Worm (Caenorhabditis elegans) whole organism, young adult: ENCODE data around the gene Y67D8C.6.

Experiments used
- C06A6.2 ChIP-seq: fragments of 200-800 bp; sonication (Bioruptor generic); conservative IDR thresholded peaks from 2 replicates; pipeline ENCODE4 v1.3.6; 2022; ENCODE audit warnings: missing genetic modification characterization, missing compliant biosample characterization
- F22D6.2 ChIP-seq: sonication (generic microtip); optimal IDR thresholded peaks from 2 replicates; lab custom pipeline; 2016; ENCODE audit warnings: mild to moderate bottlenecking, missing genetic modification characterization, missing compliant biosample characterization
- F23B12.7 ChIP-seq: sonication (generic microtip); optimal IDR thresholded peaks from 2 replicates; lab custom pipeline; 2017; ENCODE audit warnings: missing genetic modification characterization, mild to moderate bottlenecking, missing compliant biosample characterization, antibody characterized with exemption, moderate library complexity; ENCODE audit not compliant: insufficient read depth
- F33H1.4 ChIP-seq: fragments of 200-800 bp; sonication (Bioruptor generic); IDR thresholded peaks from 2 replicates; pipeline ENCODE4 v1.3.6; 2022; ENCODE audit warnings: missing genetic modification reagents, missing genetic modification characterization, missing compliant biosample characterization
- F49E8.2 ChIP-seq: sonication (generic microtip); optimal IDR thresholded peaks from 3 replicates; lab custom pipeline; 2017; ENCODE audit warnings: missing genetic modification characterization, mild to moderate bottlenecking, missing compliant biosample characterization, antibody characterized with exemption, moderate library complexity; ENCODE audit not compliant: insufficient read depth
- F52B5.7 ChIP-seq: sonication (generic microtip); optimal IDR thresholded peaks from 2 replicates; lab custom pipeline; 2016; ENCODE audit warnings: mild to moderate bottlenecking, missing genetic modification characterization, missing compliant biosample characterization
- K11D2.4 ChIP-seq: fragments of 200-800 bp; sonication (Bioruptor generic); IDR thresholded peaks from 2 replicates; pipeline ENCODE4 v1.3.6; 2022; ENCODE audit warnings: missing genetic modification reagents, missing genetic modification characterization, missing compliant biosample characterization
- T26A5.8 ChIP-seq: sonication (generic microtip); optimal IDR thresholded peaks from 2 replicates; lab custom pipeline; 2016; ENCODE audit warnings: missing genetic modification characterization, missing compliant biosample characterization
- Y56A3A.18 ChIP-seq: fragments of 200-800 bp; sonication (Bioruptor generic); IDR thresholded peaks from 2 replicates; pipeline ENCODE4 v1.3.6; 2022; ENCODE audit warnings: missing genetic modification reagents, missing genetic modification characterization, missing compliant biosample characterization
- Y79H2A.3 ChIP-seq: fragments of 200-800 bp; sonication (Bioruptor generic); conservative IDR thresholded peaks from 2 replicates; pipeline ENCODE4 v1.3.6; 2022; ENCODE audit warnings: missing genetic modification reagents, missing genetic modification characterization, missing compliant biosample characterization
- aptf-2 ChIP-seq: fragments of 200-800 bp; sonication (Bioruptor generic); conservative IDR thresholded peaks from 2 replicates; pipeline ENCODE4 v1.3.6; 2022; ENCODE audit warnings: missing genetic modification reagents, missing genetic modification characterization, missing compliant biosample characterization
- aptf-3 ChIP-seq: fragments of 200-800 bp; sonication (Bioruptor generic); IDR thresholded peaks from 2 replicates; pipeline ENCODE4 v1.3.6; 2022; ENCODE audit warnings: missing genetic modification characterization, missing compliant biosample characterization
- attf-5 ChIP-seq: fragments of 200-800 bp; sonication (Bioruptor generic); optimal IDR thresholded peaks from 2 replicates; lab custom pipeline; 2018; ENCODE audit warnings: mild to moderate bottlenecking, missing genetic modification characterization, missing compliant biosample characterization
- attf-6 ChIP-seq: fragments of 200-800 bp; sonication (Bioruptor generic); IDR thresholded peaks from 2 replicates; pipeline ENCODE4 v1.3.6; 2022; ENCODE audit warnings: missing genetic modification reagents, missing genetic modification characterization, missing compliant biosample characterization
- ceh-100 ChIP-seq: fragments of 200-800 bp; sonication (Bioruptor generic); IDR thresholded peaks from 2 replicates; pipeline ENCODE4 v1.3.6; 2022; ENCODE audit warnings: missing genetic modification reagents, missing genetic modification characterization, missing compliant biosample characterization
- ceh-40 ChIP-seq: fragments of 200-800 bp; sonication (Bioruptor generic); IDR thresholded peaks from 2 replicates; pipeline ENCODE4 v1.3.6; 2022; ENCODE audit warnings: missing genetic modification characterization, missing compliant biosample characterization
- chd-7 ChIP-seq: sonication (generic microtip); optimal IDR thresholded peaks from 2 replicates; lab custom pipeline; 2016; ENCODE audit warnings: mild to moderate bottlenecking, missing genetic modification characterization, moderate library complexity, missing compliant biosample characterization
- egl-44 ChIP-seq: fragments of 200-800 bp; sonication (Bioruptor generic); IDR thresholded peaks from 2 replicates; pipeline ENCODE4 v1.3.6; 2022; ENCODE audit warnings: missing genetic modification reagents, missing genetic modification characterization, missing compliant biosample characterization
- egrh-3 ChIP-seq: fragments of 200-800 bp; sonication (Bioruptor generic); IDR thresholded peaks from 2 replicates; pipeline ENCODE4 v1.3.6; 2022; ENCODE audit warnings: missing genetic modification reagents, missing genetic modification characterization, missing compliant biosample characterization
- ekl-4 ChIP-seq: fragments of 200-800 bp; sonication (Bioruptor generic); IDR thresholded peaks from 2 replicates; pipeline ENCODE4 v1.3.6; 2022; ENCODE audit warnings: missing genetic modification reagents, missing genetic modification characterization, missing compliant biosample characterization
- fkh-3 ChIP-seq: sonication (generic microtip); optimal IDR thresholded peaks from 2 replicates; lab custom pipeline; 2016; ENCODE audit warnings: mild to moderate bottlenecking, missing genetic modification characterization, missing compliant biosample characterization
- hrde-1 ChIP-seq: sonication (generic microtip); optimal IDR thresholded peaks from 2 replicates; lab custom pipeline; 2016; ENCODE audit warnings: missing genetic modification characterization, mild to moderate bottlenecking, missing compliant biosample characterization, moderate library complexity, missing genotype, missing genetic modification reagents, borderline replicate concordance
- lin-26 ChIP-seq: fragments of 200-800 bp; sonication (Bioruptor generic); IDR thresholded peaks from 2 replicates; pipeline ENCODE4 v1.3.6; 2022; ENCODE audit warnings: missing genetic modification reagents, missing genetic modification characterization, missing compliant biosample characterization
- lir-1 ChIP-seq: fragments of 200-800 bp; sonication (Bioruptor generic); conservative IDR thresholded peaks from 2 replicates; pipeline ENCODE4 v1.3.6; 2022; ENCODE audit warnings: missing genetic modification reagents, missing genetic modification characterization, missing compliant biosample characterization
- lsl-1 ChIP-seq: fragments of 200-800 bp; sonication (Bioruptor generic); optimal IDR thresholded peaks from 2 replicates; lab custom pipeline; 2018; ENCODE audit warnings: mild to moderate bottlenecking, missing genetic modification characterization, moderate library complexity, missing compliant biosample characterization
- madf-3 ChIP-seq: fragments of 200-800 bp; sonication (Bioruptor generic); IDR thresholded peaks from 2 replicates; pipeline ENCODE4 v1.3.6; 2022; ENCODE audit warnings: missing genetic modification reagents, missing genetic modification characterization, missing compliant biosample characterization
- mel-28 ChIP-seq: sonication (generic microtip); optimal IDR thresholded peaks from 2 replicates; lab custom pipeline; 2016; ENCODE audit warnings: borderline replicate concordance, mild to moderate bottlenecking, missing genetic modification characterization, missing compliant biosample characterization
- nfya-1 ChIP-seq: sonication (generic microtip); optimal IDR thresholded peaks from 2 replicates; lab custom pipeline; 2017; ENCODE audit warnings: antibody characterized with exemption, missing compliant biosample characterization, missing genetic modification characterization, borderline replicate concordance; ENCODE audit not compliant: insufficient read depth
- nfyb-1 ChIP-seq: fragments of 200-800 bp; sonication (Bioruptor generic); IDR thresholded peaks from 2 replicates; pipeline ENCODE4 v1.3.6; 2022; ENCODE audit warnings: missing genetic modification reagents, missing genetic modification characterization, missing compliant biosample characterization
- nhr-179 ChIP-seq: sonication (generic microtip); optimal IDR thresholded peaks from 2 replicates; lab custom pipeline; 2016; ENCODE audit warnings: mild to moderate bottlenecking, missing genetic modification characterization, missing compliant biosample characterization
- nhr-80 ChIP-seq: sonication (generic microtip); optimal IDR thresholded peaks from 2 replicates; lab custom pipeline; 2016; ENCODE audit warnings: missing genetic modification characterization, missing compliant biosample characterization
- repo-1 ChIP-seq: sonication (generic microtip); optimal IDR thresholded peaks from 2 replicates; lab custom pipeline; 2017; ENCODE audit warnings: mild to moderate bottlenecking, missing genetic modification characterization, missing compliant biosample characterization
- sea-2 ChIP-seq: fragments of 200-800 bp; sonication (Bioruptor generic); IDR thresholded peaks from 2 replicates; pipeline ENCODE4 v1.3.6; 2022; ENCODE audit warnings: missing genetic modification characterization, missing compliant biosample characterization
- snpc-4 ChIP-seq, 5 experiments: fragments of 150-350 bp in 1 of 5; sonication (generic microtip) in 4 of 5; optimal IDR thresholded peaks; 2 replicates each; lab custom pipeline; 2014 to 2018; ENCODE audit warnings: missing genetic modification characterization in 5 of 5, missing biosample characterization in 3 of 5, antibody characterized with exemption in 2 of 5, mild to moderate bottlenecking in 2 of 5, missing compliant biosample characterization in 2 of 5, missing genotype in 2 of 5, moderate library complexity in 2 of 5, missing genetic modification reagents in 1 of 5
- somi-1 ChIP-seq: fragments of 200-800 bp; sonication (Bioruptor generic); optimal IDR thresholded peaks from 2 replicates; lab custom pipeline; 2018; ENCODE audit warnings: mild to moderate bottlenecking, missing genetic modification characterization, missing compliant biosample characterization
- sptf-2 ChIP-seq: fragments of 200-800 bp; sonication (Bioruptor generic); optimal IDR thresholded peaks from 2 replicates; lab custom pipeline; 2018; ENCODE audit warnings: mild to moderate bottlenecking, missing genetic modification characterization, missing compliant biosample characterization
- tbp1 ChIP-seq: fragments of 200-800 bp; sonication (Bioruptor generic); optimal IDR thresholded peaks from 2 replicates; lab custom pipeline; 2018; ENCODE audit warnings: mild to moderate bottlenecking, missing genetic modification characterization, missing compliant biosample characterization
- tlf-1 ChIP-seq: fragments of 200-800 bp; sonication (Bioruptor generic); optimal IDR thresholded peaks from 2 replicates; lab custom pipeline; 2018; ENCODE audit warnings: mild to moderate bottlenecking, missing genetic modification characterization, missing compliant biosample characterization
- zfh-2 ChIP-seq: fragments of 200-800 bp; sonication (Bioruptor generic); conservative IDR thresholded peaks from 2 replicates; pipeline ENCODE4 v1.3.6; 2022; ENCODE audit warnings: missing genetic modification reagents, missing genetic modification characterization, missing compliant biosample characterization
- ztf-22 ChIP-seq: fragments of 200-800 bp; sonication (Bioruptor generic); optimal IDR thresholded peaks from 2 replicates; lab custom pipeline; 2018; ENCODE audit warnings: mild to moderate bottlenecking, missing genetic modification characterization, moderate library complexity, missing compliant biosample characterization

Gene Y67D8C.6

DNA sequence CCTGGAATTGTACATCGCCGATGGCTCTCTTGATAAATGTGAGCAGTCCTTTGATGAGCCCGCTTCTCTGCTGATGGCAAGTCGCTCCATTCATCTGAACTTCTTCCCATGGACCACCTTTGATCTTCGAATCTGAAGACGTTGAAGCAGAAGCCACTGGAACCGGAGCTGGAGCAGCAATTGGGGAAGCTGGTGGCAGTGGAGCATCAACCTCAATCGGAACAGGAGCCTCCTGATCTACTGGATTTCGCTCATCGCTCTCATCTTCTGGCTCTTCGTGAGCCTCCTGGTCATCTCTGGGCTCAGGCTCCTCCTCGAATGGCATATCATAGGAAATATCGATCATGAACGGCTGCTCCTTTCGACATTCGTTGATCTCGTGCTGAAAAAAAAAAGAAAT lies 16.3 kb downstream of the Y67D8C.6 start:
- TF ChIP-seq ztf-22 (GFP tag; lab: Kevin White, UChicago) (no peak), mel-28 (no peak), C06A6.2 (GFP tag; lab: Robert Waterston, UW) (no peak), tlf-1 (no peak), repo-1 (tag; lab: Kevin White, UChicago) (peak; percentile 20), zfh-2 (GFP tag; lab: Robert Waterston, UW) (peak; percentile 56)

DNA sequence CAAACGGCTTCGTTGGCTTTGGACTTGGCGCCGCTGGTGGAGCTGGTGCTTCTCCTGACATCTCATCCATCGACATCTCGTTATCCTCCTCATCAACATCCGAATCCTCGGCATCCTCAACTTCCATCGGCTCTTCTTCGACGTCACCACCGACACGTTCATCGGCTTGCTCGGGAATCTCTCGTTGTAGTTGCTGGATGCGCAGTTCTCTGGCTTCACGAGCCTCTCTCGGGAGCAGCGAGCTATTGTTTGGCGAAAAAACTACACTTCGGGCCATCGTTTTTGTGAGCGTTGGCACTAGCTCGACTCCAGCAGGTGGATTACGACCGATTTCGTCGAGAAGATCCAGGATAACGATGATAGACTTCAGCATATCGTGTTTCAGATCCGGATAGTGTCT lies 17.2 kb downstream of the Y67D8C.6 start:
- peak; percentile 20 for TF ChIP-seq repo-1 (tag; lab: Kevin White, UChicago)
- no peak for TF ChIP-seq F22D6.2 (tag; lab: Kevin White, UChicago)
- no peak for TF ChIP-seq tbp1 (GFP tag; lab: Kevin White, UChicago)
- TF ChIP-seq attf-6 (GFP tag; lab: Robert Waterston, UW) = 0 out of 2 replicates have a peak, but pooled peaks have one; percentile 24
- peak; percentile 66; the same call in 1 of the 2 replicates for TF ChIP-seq zfh-2 (GFP tag; lab: Robert Waterston, UW)
- TF ChIP-seq egrh-3 (GFP tag; lab: Robert Waterston, UW) = 0 out of 2 replicates have a peak, but pooled peaks have one; percentile 11

DNA sequence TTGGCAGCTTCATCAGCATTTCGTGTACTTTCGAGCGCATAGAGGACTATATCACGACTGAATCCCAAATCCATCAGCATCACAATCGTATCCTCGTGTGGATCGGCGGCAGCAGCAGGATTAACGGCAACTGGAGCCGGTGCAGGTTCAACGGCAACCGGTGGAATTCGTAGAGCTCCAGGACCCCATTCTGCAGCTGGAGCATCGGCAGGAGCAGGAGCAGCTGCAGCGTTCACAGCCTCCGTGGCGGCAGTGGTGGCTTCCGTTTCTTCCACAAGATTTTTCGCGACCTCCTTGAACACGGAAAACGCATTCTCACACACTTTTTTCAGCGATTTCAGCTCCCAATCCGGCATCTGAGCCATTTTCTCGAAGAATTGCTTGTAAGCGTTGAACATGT lies 19.0 kb downstream of the Y67D8C.6 start:
- TF ChIP-seq zfh-2 (GFP tag; lab: Robert Waterston, UW) = peak; percentile 81
- no peak for TF ChIP-seq chd-7 (tag; lab: Kevin White, UChicago)
- no peak for TF ChIP-seq madf-3 (GFP tag; lab: Robert Waterston, UW)
- TF ChIP-seq F52B5.7 = no peak
- TF ChIP-seq nhr-179 = no peak
- TF ChIP-seq nfya-1 (tag; lab: Kevin White, UChicago) = no peak
- no peak for TF ChIP-seq nhr-80
- no peak for TF ChIP-seq aptf-3
- TF ChIP-seq T26A5.8 (tag; lab: Kevin White, UChicago) = no peak
- no peak for TF ChIP-seq snpc-4 (GFP tag; optimal IDR thresholded peaks at IDR 0.05; lab: Kevin White, UChicago)
- no peak for TF ChIP-seq snpc-4 (tag; optimal IDR thresholded peaks at IDR 0.05; lab: Kevin White, UChicago)
- TF ChIP-seq lin-26 (GFP tag; lab: Robert Waterston, UW) = 0 out of 2 replicates have a peak, but pooled peaks have one; percentile 9
- TF ChIP-seq attf-5 (GFP tag; lab: Kevin White, UChicago) = no peak
- TF ChIP-seq Y56A3A.18 (GFP tag; lab: Robert Waterston, UW) = no peak
- TF ChIP-seq egrh-3 (GFP tag; lab: Robert Waterston, UW) = peak; percentile 76; the same call in 1 of the 2 replicates
- no peak for TF ChIP-seq somi-1 (GFP tag; lab: Kevin White, UChicago)

DNA sequence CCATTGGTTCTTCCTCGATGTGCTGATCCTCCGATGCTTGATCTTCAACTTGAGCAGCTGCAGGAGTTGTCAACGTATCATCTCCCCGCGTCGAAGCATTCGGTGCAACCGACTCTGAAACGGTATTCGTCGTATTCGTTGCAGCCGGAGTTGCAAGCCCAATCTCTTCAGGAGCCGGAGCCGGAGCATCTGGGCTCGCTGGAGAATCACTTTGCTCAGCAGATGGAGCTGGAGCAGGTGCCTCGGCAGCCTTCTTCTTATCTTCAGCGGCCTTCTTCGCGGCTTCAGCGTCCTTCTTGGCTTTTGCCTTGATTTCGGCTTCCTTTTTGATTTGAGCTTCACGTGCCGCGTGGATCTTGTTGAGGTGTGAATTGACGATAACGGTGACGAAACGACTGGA lies 24.4 kb downstream of the Y67D8C.6 start:
- TF ChIP-seq K11D2.4 (no peak), zfh-2 (GFP tag; lab: Robert Waterston, UW) (peak; percentile 86), egrh-3 (GFP tag; lab: Robert Waterston, UW) (peak; percentile 65), nfyb-1 (GFP tag; lab: Robert Waterston, UW) (0 out of 2 replicates have a peak, but pooled peaks have one; percentile 10), Y56A3A.18 (GFP tag; lab: Robert Waterston, UW) (no peak), ceh-40 (GFP tag; lab: Robert Waterston, UW) (no peak), sea-2 (GFP tag; lab: Robert Waterston, UW) (no peak), lsl-1 (no peak), C06A6.2 (GFP tag; lab: Robert Waterston, UW) (no peak), F33H1.4 (GFP tag; lab: Robert Waterston, UW) (no peak)

DNA sequence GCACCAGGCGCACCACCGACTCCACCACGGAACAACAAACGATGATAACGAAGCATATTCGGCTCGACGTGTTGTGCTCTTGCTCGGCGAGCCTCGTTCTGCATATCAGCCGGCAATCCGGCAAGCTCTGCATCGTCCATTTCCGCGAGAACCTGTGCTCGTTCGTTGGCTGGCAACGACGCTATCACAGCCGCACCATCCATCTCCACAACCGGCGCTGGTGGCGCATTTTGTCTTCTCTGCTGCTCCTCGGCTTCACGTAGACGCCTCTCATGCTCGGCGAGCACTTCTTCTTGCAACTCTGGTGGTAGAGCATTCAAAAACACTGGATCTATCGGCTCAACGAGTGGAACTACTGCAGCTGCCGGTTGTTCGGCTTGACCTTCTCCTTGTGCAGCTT lies 25.3 kb downstream of the Y67D8C.6 start:
- TF ChIP-seq Y79H2A.3 = no peak
- no peak for TF ChIP-seq egl-44
- no peak for TF ChIP-seq fkh-3 (tag; lab: Kevin White, UChicago)
- no peak for TF ChIP-seq ceh-100 (GFP tag; lab: Robert Waterston, UW)
- no peak for TF ChIP-seq F49E8.2 (tag; lab: Kevin White, UChicago)
- TF ChIP-seq F23B12.7 = no peak
- TF ChIP-seq ztf-22 (GFP tag; lab: Kevin White, UChicago) = no peak
- no peak for TF ChIP-seq lsl-1
- TF ChIP-seq zfh-2 (GFP tag; lab: Robert Waterston, UW) = peak; percentile 81
- no peak for TF ChIP-seq lir-1
- no peak for TF ChIP-seq hrde-1 (tag; lab: Kevin White, UChicago)
- TF ChIP-seq ekl-4 (GFP tag; lab: Robert Waterston, UW) = 0 out of 2 replicates have a peak, but pooled peaks have one; percentile 44
- TF ChIP-seq C06A6.2 (GFP tag; lab: Robert Waterston, UW) = no peak
- no peak for TF ChIP-seq aptf-2 (GFP tag; lab: Robert Waterston, UW)
- no peak for TF ChIP-seq sptf-2
- TF ChIP-seq F33H1.4 (GFP tag; lab: Robert Waterston, UW) = no peak
